Fruit fly (Drosophila melanogaster): ENCODE data around the gene Bin1.
A peak's percentile ranks its signal among the peaks of the same experiment; 100 is the strongest.

The Bin1 gene

dm6 chr3R:16235941-16236712, 46.8 kb upstream of the Bin1 start (continued):
- TF ChIP-seq btn (GFP tag; optimal IDR thresholded peaks at IDR 0.05): no peak
- peak; percentile 90 for TF ChIP-seq caup (GFP tag; optimal IDR thresholded peaks at IDR 0.05; ENCODE audit: severe bottlenecking)
- TF ChIP-seq CG15696 (tag; optimal IDR thresholded peaks at IDR 0.05): peak; percentile 90
- TF ChIP-seq fru (optimal IDR thresholded peaks at IDR 0.05): no peak
- peak; percentile 74 to 94 for TF ChIP-seq Hr51 (GFP tag; optimal IDR thresholded peaks at IDR 0.05)
- no peak for TF ChIP-seq Taf1 (GFP tag; IDR thresholded peaks at IDR 0.05)
- no peak for TF ChIP-seq Rx (GFP tag; IDR thresholded peaks at IDR 0.05)
- no peak for TF ChIP-seq Neu2 (GFP tag; optimal IDR thresholded peaks at IDR 0.05; ENCODE audit: borderline replicate concordance)
- TF ChIP-seq trh (GFP tag; optimal IDR thresholded peaks at IDR 0.05): peak; percentile 48
- TF ChIP-seq sisA (GFP tag; IDR thresholded peaks at IDR 0.05): no peak
- TF ChIP-seq CG11085 (GFP tag; IDR thresholded peaks at IDR 0.05): no peak
- no peak for TF ChIP-seq CG17612 (GFP tag; IDR thresholded peaks at IDR 0.05)
- peak; percentile 94 for TF ChIP-seq CG11504 (tag; optimal IDR thresholded peaks at IDR 0.05)
- no peak for TF ChIP-seq Oaz (GFP tag; IDR thresholded peaks at IDR 0.05)
- TF ChIP-seq zf30C (GFP tag; optimal IDR thresholded peaks at IDR 0.05): no peak
- no peak for TF ChIP-seq CG10959 (GFP tag; IDR thresholded peaks at IDR 0.05)
- no peak for TF ChIP-seq sc (optimal IDR thresholded peaks at IDR 0.05)
- peak; percentile 96 for TF ChIP-seq sc (GFP tag; optimal IDR thresholded peaks at IDR 0.05)
- TF ChIP-seq dmrt99B (tag; optimal IDR thresholded peaks at IDR 0.05): peak; percentile 93
- no peak for TF ChIP-seq Ptx1 (GFP tag; IDR thresholded peaks at IDR 0.05)
- TF ChIP-seq CG4854 (GFP tag; optimal IDR thresholded peaks at IDR 0.05): no peak
- peak; percentile 73 for TF ChIP-seq CG17385 (GFP tag; optimal IDR thresholded peaks at IDR 0.05)
- TF ChIP-seq ranshi (GFP tag; IDR thresholded peaks at IDR 0.05): no peak
- TF ChIP-seq prd (optimal IDR thresholded peaks at IDR 0.05): no peak
- no peak for TF ChIP-seq prd (GFP tag; IDR thresholded peaks at IDR 0.05)
- TF ChIP-seq CG10209 (GFP tag; optimal IDR thresholded peaks at IDR 0.05): peak; percentile 77
- no peak for TF ChIP-seq pros (GFP tag; optimal IDR thresholded peaks at IDR 0.05)
- TF ChIP-seq tup (GFP tag; optimal IDR thresholded peaks at IDR 0.05): peak; percentile 68
- TF ChIP-seq CG8765 (GFP tag; IDR thresholded peaks at IDR 0.05): no peak
- no peak for TF ChIP-seq cad (GFP tag; optimal IDR thresholded peaks at IDR 0.05)
- TF ChIP-seq az2 (GFP tag; optimal IDR thresholded peaks at IDR 0.05): peak; percentile 87
- peak; percentile 92 for TF ChIP-seq HHEX (GFP tag; optimal IDR thresholded peaks at IDR 0.05)
- no peak for TF ChIP-seq CG9215 (GFP tag; IDR thresholded peaks at IDR 0.05)
- TF ChIP-seq kni (GFP tag; optimal IDR thresholded peaks at IDR 0.05): peak; percentile 90
- TF ChIP-seq Atf-2 (GFP tag; optimal IDR thresholded peaks at IDR 0.05): peak; percentile 50
- peak; percentile 61 for TF ChIP-seq Atf3 (GFP tag; optimal IDR thresholded peaks at IDR 0.05)
- TF ChIP-seq Max (GFP tag; optimal IDR thresholded peaks at IDR 0.05): no peak
- peak; percentile 95 for TF ChIP-seq CG9437 (GFP tag; optimal IDR thresholded peaks at IDR 0.05)
- TF ChIP-seq bowl (GFP tag; IDR thresholded peaks at IDR 0.05): no peak
- TF ChIP-seq Ravus (GFP tag; IDR thresholded peaks at IDR 0.05): no peak
- peak in 1 of 2 experiments; percentile 44 for TF ChIP-seq crp (GFP tag; optimal IDR thresholded peaks at IDR 0.05)
- TF ChIP-seq CG5953 (GFP tag; IDR thresholded peaks at IDR 0.05): no peak
- no peak for TF ChIP-seq ase (GFP tag; IDR thresholded peaks at IDR 0.05)
- no peak for TF ChIP-seq Tbp (GFP tag; optimal IDR thresholded peaks at IDR 0.05)
- no peak for TF ChIP-seq ken (GFP tag; IDR thresholded peaks at IDR 0.05)
- TF ChIP-seq Aef1 (GFP tag; IDR thresholded peaks at IDR 0.05): no peak
- TF ChIP-seq trem (tag; optimal IDR thresholded peaks at IDR 0.05): peak; percentile 77
- peak; percentile 95 for TF ChIP-seq CG10431 (GFP tag; optimal IDR thresholded peaks at IDR 0.05)
- TF ChIP-seq CG12942 (GFP tag; optimal IDR thresholded peaks at IDR 0.05): peak; percentile 63
- TF ChIP-seq CG6272 (GFP tag; IDR thresholded peaks at IDR 0.05): peak; percentile 76
- TF ChIP-seq Bteb2 (GFP tag; optimal IDR thresholded peaks at IDR 0.05): no peak
